Worm (Caenorhabditis elegans): ENCODE data around the gene irld-52.
"Not testable (repeated sequence)": the region's sequence is repeated elsewhere in the genome, so short reads cannot be mapped to it uniquely, and the experiment has no call there.

Gene irld-52

DNA sequence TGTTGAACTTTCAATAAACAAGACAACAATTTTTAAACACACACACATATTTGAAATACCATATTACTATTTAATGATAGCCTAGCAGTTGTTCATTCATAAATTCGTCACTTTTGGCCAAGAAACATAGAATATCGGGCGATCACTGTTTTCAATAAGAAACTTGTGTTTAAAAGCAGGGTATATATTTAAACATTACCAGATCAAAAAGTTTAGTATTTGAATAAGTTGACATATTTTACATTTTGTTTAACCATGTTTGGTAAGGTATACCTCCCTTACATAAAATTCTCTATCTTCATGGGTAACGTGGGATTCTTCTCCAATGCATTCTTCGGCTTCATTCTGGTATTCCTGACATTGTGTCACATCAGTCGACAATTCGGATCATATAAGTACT lies 24.7 kb upstream of the irld-52 start, which contains the start of gene str-8:
Gene str-8, plus strand, starts transcription at position 301 of the 400 bp plus-strand sequence.
- not testable (repeated sequence) for TF ChIP-seq aly-2, nhr-25, ceh-82 (tag; optimal IDR thresholded peaks at IDR 0.05)

DNA sequence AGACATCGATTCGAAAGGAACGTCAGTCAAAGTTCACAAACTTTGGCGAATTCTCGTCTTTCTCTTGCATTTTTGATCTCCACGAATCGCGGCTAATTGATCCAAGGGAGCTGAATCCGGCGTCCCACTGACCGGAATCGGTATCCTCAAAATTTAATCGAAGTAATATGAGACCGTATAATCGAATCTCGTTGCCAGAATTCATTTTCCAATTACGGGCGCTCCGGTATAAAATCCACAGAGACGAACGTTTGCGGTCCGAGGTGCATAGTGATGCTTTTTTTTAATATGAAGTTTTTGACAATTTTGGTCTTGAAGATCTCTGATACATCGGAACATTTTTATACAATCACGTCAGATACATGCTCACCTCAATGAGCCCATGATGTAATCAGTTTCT lies 21.8 kb upstream of the irld-52 start:
- TF ChIP-seq ceh-16 (tag; optimal IDR thresholded peaks at IDR 0.05) = no peak
- TF ChIP-seq sma-9 (GFP tag; optimal IDR thresholded peaks at IDR 0.05) = no peak
- TF ChIP-seq sma-9 (tag; optimal IDR thresholded peaks at IDR 0.05) = no peak
- TF ChIP-seq lin-11 (tag; optimal IDR thresholded peaks at IDR 0.05) = no peak
- TF ChIP-seq sma-3 (GFP tag; optimal IDR thresholded peaks at IDR 0.05) = no peak
- TF ChIP-seq dmd-4 (tag; optimal IDR thresholded peaks at IDR 0.05) = no peak
- no peak for TF ChIP-seq nhr-10 (tag; optimal IDR thresholded peaks at IDR 0.05)
- TF ChIP-seq F13H6.1 (tag; optimal IDR thresholded peaks at IDR 0.05) = no peak
- TF ChIP-seq Y55F3AM.14 (GFP tag; optimal IDR thresholded peaks at IDR 0.05) = no peak
- no peak for TF ChIP-seq lsy-2 (tag; optimal IDR thresholded peaks at IDR 0.05)
- no peak for TF ChIP-seq blmp-1 (tag; optimal IDR thresholded peaks at IDR 0.05; ENCODE audit: insufficient read depth)
- TF ChIP-seq nhr-21 (tag; optimal IDR thresholded peaks at IDR 0.05) = no peak
- TF ChIP-seq nhr-6 (tag; optimal IDR thresholded peaks at IDR 0.05) = no peak
- no peak for TF ChIP-seq R02D3.7 (tag; optimal IDR thresholded peaks at IDR 0.05)
- TF ChIP-seq elt-3 (tag; optimal IDR thresholded peaks at IDR 0.05) = no peak
- TF ChIP-seq nhr-237 (tag; optimal IDR thresholded peaks at IDR 0.05) = no peak
- no peak for TF ChIP-seq unc-55 (GFP tag; optimal IDR thresholded peaks at IDR 0.05)
- no peak for TF ChIP-seq lin-13 (GFP tag; optimal IDR thresholded peaks at IDR 0.05)
- no peak for TF ChIP-seq unc-39 (tag; optimal IDR thresholded peaks at IDR 0.05)
- TF ChIP-seq fos-1 (tag; optimal IDR thresholded peaks at IDR 0.05) = no peak

DNA sequence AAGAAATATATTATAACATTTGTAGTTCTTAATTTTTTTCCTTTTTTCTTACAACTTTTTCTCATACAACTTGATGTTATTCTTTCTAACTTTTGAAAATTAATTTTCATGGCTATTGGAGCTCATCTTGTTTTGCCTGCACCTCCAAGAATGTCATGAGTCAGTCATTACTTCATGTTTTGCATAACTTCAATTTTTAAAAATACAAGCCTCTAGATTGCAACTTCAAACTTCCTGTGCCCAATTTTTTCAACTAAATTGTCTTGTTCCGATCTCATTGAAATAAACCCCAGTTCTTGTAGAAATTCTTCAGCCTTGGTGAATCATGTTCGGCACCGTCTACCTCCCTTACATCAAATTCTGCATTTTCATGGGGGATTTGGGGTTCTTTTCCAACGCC lies 21.0 kb upstream of the irld-52 start, which contains the start of gene str-9:
Gene str-9, plus strand, starts transcription at position 301 of the 400 bp plus-strand sequence.
- no peak for TF ChIP-seq snpc-4 (tag; optimal IDR thresholded peaks at IDR 0.05)

DNA sequence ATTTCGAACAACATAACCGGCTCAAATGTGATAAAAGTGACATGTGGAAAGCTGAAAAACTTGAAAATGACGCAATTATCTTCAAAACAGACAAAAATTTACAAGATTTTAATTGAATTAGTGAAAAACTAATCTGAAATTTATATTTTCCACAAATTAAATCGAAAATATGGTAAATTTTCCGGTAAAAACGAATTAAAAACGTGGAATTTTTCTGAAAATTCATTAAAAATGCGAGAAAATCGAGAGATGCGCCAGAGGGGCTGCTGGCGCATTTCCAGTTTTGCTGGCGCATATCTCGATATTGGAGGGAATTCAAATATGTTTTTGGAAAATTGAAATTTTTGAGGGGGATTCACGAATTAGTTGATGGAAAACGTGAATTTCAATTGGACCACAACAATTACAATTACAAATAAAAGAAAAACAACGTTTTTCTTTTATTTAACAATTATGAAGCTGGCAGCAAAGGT lies 13.3 kb upstream of the irld-52 start, which contains the start of the genes haf-3 and F57A10.2:
Gene haf-3, minus strand, starts transcription at position 51 of the 473 bp plus-strand sequence.
Gene F57A10.2, plus strand, starts transcription at position 454 of the 473 bp plus-strand sequence.
- no peak for TF ChIP-seq elt-3 (tag; optimal IDR thresholded peaks at IDR 0.05)
- peak; percentile 41 for TF ChIP-seq dmd-4 (tag; optimal IDR thresholded peaks at IDR 0.05)
- TF ChIP-seq lsy-2 (tag; optimal IDR thresholded peaks at IDR 0.05) = peak; percentile 92 to 96
- TF ChIP-seq zag-1 (tag; optimal IDR thresholded peaks at IDR 0.05) = peak; percentile 67
- peak; percentile 91 for TF ChIP-seq F13H6.1 (tag; optimal IDR thresholded peaks at IDR 0.05)
- no peak for TF ChIP-seq ztf-1 (GFP tag; conservative IDR thresholded peaks at IDR 0.05)
- peak; percentile 87 for TF ChIP-seq nhr-21 (tag; optimal IDR thresholded peaks at IDR 0.05)
- no peak for TF ChIP-seq aly-2 (tag; optimal IDR thresholded peaks at IDR 0.05)
- TF ChIP-seq sma-3 (GFP tag; optimal IDR thresholded peaks at IDR 0.05) = peak; percentile 92
- no peak for TF ChIP-seq nhr-23 (tag; optimal IDR thresholded peaks at IDR 0.05)
- peak; percentile 90 for TF ChIP-seq mab-5 (tag; optimal IDR thresholded peaks at IDR 0.05)
- peak; percentile 64 for TF ChIP-seq lin-11 (tag; optimal IDR thresholded peaks at IDR 0.05)
- TF ChIP-seq nhr-77 (tag; optimal IDR thresholded peaks at IDR 0.05) = peak; percentile 68
- TF ChIP-seq R02D3.7 (tag; optimal IDR thresholded peaks at IDR 0.05) = peak; percentile 72
- TF ChIP-seq ztf-11 (tag; optimal IDR thresholded peaks at IDR 0.05) = no peak
- TF ChIP-seq lin-13 (GFP tag; optimal IDR thresholded peaks at IDR 0.05) = peak; percentile 92
- no peak for TF ChIP-seq elt-1 (tag; optimal IDR thresholded peaks at IDR 0.05)
- TF ChIP-seq ceh-16 (tag; optimal IDR thresholded peaks at IDR 0.05) = peak; percentile 60
- peak; percentile 78 for TF ChIP-seq nhr-129 (tag; optimal IDR thresholded peaks at IDR 0.05)
- TF ChIP-seq lin-39 (tag; optimal IDR thresholded peaks at IDR 0.05) = no peak
- TF ChIP-seq alr-1 (tag; optimal IDR thresholded peaks at IDR 0.05) = no peak
- peak; percentile 92 for TF ChIP-seq egl-27 (tag; optimal IDR thresholded peaks at IDR 0.05)
- peak; percentile 81 for TF ChIP-seq nhr-10 (tag; optimal IDR thresholded peaks at IDR 0.05)
- TF ChIP-seq mbf-1 (tag; optimal IDR thresholded peaks at IDR 0.05) = no peak
- TF ChIP-seq ztf-4 (tag; optimal IDR thresholded peaks at IDR 0.05) = peak; percentile 84
- no peak for TF ChIP-seq nhr-12 (tag; optimal IDR thresholded peaks at IDR 0.05)
- TF ChIP-seq unc-62 (GFP tag; optimal IDR thresholded peaks at IDR 0.05) = peak; percentile 33
- TF ChIP-seq nhr-25 (tag; optimal IDR thresholded peaks at IDR 0.05) = peak; percentile 92
- TF ChIP-seq sem-4 (tag; optimal IDR thresholded peaks at IDR 0.05) = peak; percentile 83
- peak; percentile 57 for TF ChIP-seq fos-1 (tag; optimal IDR thresholded peaks at IDR 0.05)
- peak; percentile 96 for TF ChIP-seq C34F6.9 (tag; optimal IDR thresholded peaks at IDR 0.05)
- TF ChIP-seq nhr-6 (tag; optimal IDR thresholded peaks at IDR 0.05) = peak; percentile 84
- TF ChIP-seq nhr-11 (tag; optimal IDR thresholded peaks at IDR 0.05) = no peak
- TF ChIP-seq nhr-237 (tag; optimal IDR thresholded peaks at IDR 0.05) = peak; percentile 80
- no peak for TF ChIP-seq skn-1 (tag; optimal IDR thresholded peaks at IDR 0.05)
- TF ChIP-seq ceh-82 (tag; optimal IDR thresholded peaks at IDR 0.05) = peak; percentile 78
- peak; percentile 9 for TF ChIP-seq blmp-1 (tag; optimal IDR thresholded peaks at IDR 0.05; ENCODE audit: insufficient read depth)
- TF ChIP-seq Y55F3AM.14 (GFP tag; optimal IDR thresholded peaks at IDR 0.05) = peak; percentile 37
- TF ChIP-seq crh-2 (tag; optimal IDR thresholded peaks at IDR 0.05) = peak; percentile 94
- TF ChIP-seq unc-39 (tag; optimal IDR thresholded peaks at IDR 0.05) = no peak
- TF ChIP-seq sma-9 (GFP tag; optimal IDR thresholded peaks at IDR 0.05) = peak; percentile 95
- TF ChIP-seq sma-9 (tag; optimal IDR thresholded peaks at IDR 0.05) = no peak
- peak; percentile 87 for TF ChIP-seq snpc-4 (tag; optimal IDR thresholded peaks at IDR 0.05)
- no peak for TF ChIP-seq peb-1 (tag; optimal IDR thresholded peaks at IDR 0.05)
